Fruit fly (Drosophila melanogaster) whole organism, embryonic: ENCODE measurements around the gene CG7164.

Experiments
- Bdp1 ChIP-seq: fragments of 200-800 bp; sonication (Bioruptor generic); optimal IDR thresholded peaks from 3 replicates; lab custom pipeline; 2016; ENCODE audit warnings: missing biosample characterization, missing genetic modification characterization
- CG14860 ChIP-seq: fragments of 200-800 bp; sonication (Bioruptor generic); IDR thresholded peaks from 3 replicates; pipeline ENCODE4 v1.3.6; 2022; ENCODE audit warnings: missing biosample characterization, missing genetic modification characterization; ENCODE audit not compliant: partially characterized antibody
- Deaf1 ChIP-seq: fragments of 200-800 bp; optimal IDR thresholded peaks from 3 replicates; lab custom pipeline; 2019; ENCODE audit warnings: missing biosample characterization, mild to moderate bottlenecking, missing genetic modification characterization, moderate library complexity
- Dll ChIP-seq: fragments of 200-800 bp; sonication (Bioruptor generic); IDR thresholded peaks from 4 replicates; pipeline ENCODE4 v1.3.6; 2022; ENCODE audit warnings: missing biosample characterization, missing genetic modification characterization; ENCODE audit not compliant: partially characterized antibody
- en ChIP-seq: fragments of 200-800 bp; sonication (Bioruptor generic); optimal IDR thresholded peaks from 2 replicates; lab custom pipeline; 2016; ENCODE audit warnings: missing biosample characterization, missing genetic modification characterization
- pfk ChIP-seq: fragments of 200-800 bp; sonication (Bioruptor generic); optimal IDR thresholded peaks from 2 replicates; lab custom pipeline; 2018; ENCODE audit warnings: missing biosample characterization, mild to moderate bottlenecking, missing genetic modification characterization, moderate library complexity
- tio ChIP-seq: fragments of 200-800 bp; sonication (Bioruptor generic); optimal IDR thresholded peaks from 2 replicates; lab custom pipeline; 2017; ENCODE audit warnings: missing biosample characterization, missing genetic modification characterization, inconsistent platforms

dm6 chr2L:7791356-7791738, 10.1 kb downstream of the CG7164 start:
- TF ChIP-seq Dll (no peak), en (GFP tag; lab: Kevin White, UChicago) (no peak), pfk (GFP tag; lab: Kevin White, UChicago) (no peak), Bdp1 (no peak), Deaf1 (tag; lab: Kevin White, UChicago) (no peak), tio (GFP tag; lab: Kevin White, UChicago) (no peak), CG14860 (no peak)
